In the genomic region with DNA sequence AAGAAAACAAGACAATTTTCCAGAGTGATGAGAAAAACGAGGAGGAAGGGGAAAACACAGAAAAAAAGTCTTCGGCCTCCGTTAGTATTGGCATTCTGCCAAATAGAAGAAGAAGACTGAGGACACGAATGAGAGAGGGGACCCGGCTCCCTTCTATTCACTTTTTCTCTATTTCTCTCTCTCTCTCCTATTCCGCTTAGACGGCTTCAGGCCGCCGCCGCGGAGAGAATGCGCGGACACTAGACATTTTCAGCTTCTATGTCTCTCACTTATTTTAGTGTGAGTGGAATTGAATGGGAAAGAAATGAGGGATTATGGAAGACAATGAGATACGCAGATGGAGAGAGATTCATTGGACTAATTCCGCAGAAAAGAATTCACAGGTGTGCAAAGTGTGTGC, we compare ENCODE assay signal across 8 worm cellular contexts.
TF ChIP-seq lines count a peak whose summit lies in the region.

No protein-coding gene starts in this region.

TF ChIP-seq in whole organism, L1 larva, 84 proteins besides CTCF, POLR2A, EP300 and RAD21 (continues in another document):
- no peak for TF ChIP-seq zip-4 (GFP tag; optimal IDR thresholded peaks at IDR 0.05; lab: Kevin White, UChicago)
- TF ChIP-seq lsy-2 (tag; optimal IDR thresholded peaks at IDR 0.05; lab: Kevin White, UChicago), result peak in 1 of 2 experiments; percentile 37
- TF ChIP-seq fkh-8 (tag; optimal IDR thresholded peaks at IDR 0.05; lab: Kevin White, UChicago), result peak; percentile 42
- no peak for TF ChIP-seq nhr-28 (tag; optimal IDR thresholded peaks at IDR 0.05; lab: Kevin White, UChicago)
- peak in 2 of 3 experiments; percentile 9 to 28 for TF ChIP-seq ceh-82 (tag; optimal IDR thresholded peaks at IDR 0.05; lab: Kevin White, UChicago)
- TF ChIP-seq lin-35 (GFP tag; optimal IDR thresholded peaks at IDR 0.05; lab: Kevin White, UChicago), result peak in 1 of 2 experiments; percentile 16
- TF ChIP-seq lin-14 (GFP tag; optimal IDR thresholded peaks at IDR 0.05; lab: Kevin White, UChicago), result peak; percentile 63
- no peak for TF ChIP-seq nhr-85 (tag; lab: Kevin White, UChicago)
- TF ChIP-seq C34B4.2 (tag; optimal IDR thresholded peaks at IDR 0.05; lab: Kevin White, UChicago), result no peak
- no peak for TF ChIP-seq pag-3 (tag; optimal IDR thresholded peaks at IDR 0.05; lab: Kevin White, UChicago; ENCODE audit: borderline replicate concordance, insufficient read depth)

TF ChIP-seq in whole organism, L2 larva, 48 proteins besides CTCF, POLR2A, EP300 and RAD21 (continues in another document):
- TF ChIP-seq nhr-237 (tag; optimal IDR thresholded peaks at IDR 0.05; lab: Kevin White, UChicago), result no peak
- peak in 1 of 2 experiments; percentile 22 for TF ChIP-seq lsy-2 (tag; optimal IDR thresholded peaks at IDR 0.05; lab: Kevin White, UChicago)
- peak; percentile 5 for TF ChIP-seq lin-11 (tag; optimal IDR thresholded peaks at IDR 0.05; lab: Kevin White, UChicago)
- TF ChIP-seq C34F6.9 (tag; optimal IDR thresholded peaks at IDR 0.05; lab: Kevin White, UChicago), result peak; percentile 46
- TF ChIP-seq sma-9 (GFP tag; optimal IDR thresholded peaks at IDR 0.05; lab: Kevin White, UChicago), result peak; percentile 8
- TF ChIP-seq sma-9 (tag; optimal IDR thresholded peaks at IDR 0.05; lab: Kevin White, UChicago), result no peak
- no peak for TF ChIP-seq ztf-11 (tag; optimal IDR thresholded peaks at IDR 0.05; lab: Kevin White, UChicago)
- no peak for TF ChIP-seq unc-39 (tag; optimal IDR thresholded peaks at IDR 0.05; lab: Kevin White, UChicago)
- no peak for TF ChIP-seq ztf-4 (tag; optimal IDR thresholded peaks at IDR 0.05; lab: Kevin White, UChicago)
- no peak for TF ChIP-seq blmp-1 (tag; optimal IDR thresholded peaks at IDR 0.05; lab: Kevin White, UChicago; ENCODE audit: insufficient read depth)
- TF ChIP-seq skn-1 (tag; optimal IDR thresholded peaks at IDR 0.05; lab: Kevin White, UChicago), result no peak

TF ChIP-seq in whole organism, L3 larva, 47 proteins besides CTCF, POLR2A, EP300 and RAD21 (continues in another document):
- TF ChIP-seq eor-1 (tag; optimal IDR thresholded peaks at IDR 0.05; lab: Kevin White, UChicago) (no peak), nhr-67 (tag; optimal IDR thresholded peaks at IDR 0.05; lab: Kevin White, UChicago) (no peak), lin-39 (tag; optimal IDR thresholded peaks at IDR 0.05; lab: Kevin White, UChicago) (peak; percentile 4), ceh-28 (tag; optimal IDR thresholded peaks at IDR 0.05; lab: Kevin White, UChicago) (no peak), elt-3 (tag; optimal IDR thresholded peaks at IDR 0.05; lab: Kevin White, UChicago) (no peak), nhr-76 (tag; optimal IDR thresholded peaks at IDR 0.05; lab: Kevin White, UChicago) (no peak), nhr-23 (tag; optimal IDR thresholded peaks at IDR 0.05; lab: Kevin White, UChicago) (no peak), unc-39 (tag; optimal IDR thresholded peaks at IDR 0.05; lab: Kevin White, UChicago) (no peak), lsy-12 (tag; optimal IDR thresholded peaks at IDR 0.05; lab: Kevin White, UChicago) (no peak), pha-4 (tag; optimal IDR thresholded peaks at IDR 0.05; lab: Kevin White, UChicago) (no peak), nhr-12 (tag; optimal IDR thresholded peaks at IDR 0.05; lab: Kevin White, UChicago) (no peak), aly-2 (tag; optimal IDR thresholded peaks at IDR 0.05; lab: Kevin White, UChicago) (no peak)

TF ChIP-seq in whole organism, L4 larva, 104 proteins besides CTCF, POLR2A, EP300 and RAD21 (continues in another document):
- TF ChIP-seq unc-62 (GFP tag; optimal IDR thresholded peaks at IDR 0.05 in 1 of 2; lab: Kevin White, UChicago) (no peak), unc-62 (tag; optimal IDR thresholded peaks at IDR 0.05; lab: Kevin White, UChicago) (no peak), daf-16 (GFP tag; optimal IDR thresholded peaks at IDR 0.05; lab: Kevin White, UChicago) (no peak), daf-16 (tag; optimal IDR thresholded peaks at IDR 0.05; lab: Kevin White, UChicago) (no peak), aha-1 (tag; lab: Kevin White, UChicago) (no peak), daf-8 (GFP tag; IDR thresholded peaks at IDR 0.05; lab: Robert Waterston, UW) (no peak), nhr-42 (GFP tag; IDR thresholded peaks at IDR 0.05; lab: Robert Waterston, UW) (no peak), F44E2.7 (GFP tag; IDR thresholded peaks at IDR 0.05; lab: Robert Waterston, UW) (no peak), php-3 (GFP tag; IDR thresholded peaks at IDR 0.05; lab: Robert Waterston, UW) (no peak), zfp-3 (GFP tag; conservative IDR thresholded peaks at IDR 0.05; lab: Robert Waterston, UW) (no peak), fkh-10 (GFP tag; optimal IDR thresholded peaks at IDR 0.05; lab: Kevin White, UChicago) (no peak), nhr-102 (tag; optimal IDR thresholded peaks at IDR 0.05; lab: Kevin White, UChicago) (no peak)

TF ChIP-seq in whole organism, late embryonic, 69 proteins besides CTCF, POLR2A, EP300 and RAD21:
- TF ChIP-seq ceh-31 (tag; optimal IDR thresholded peaks at IDR 0.05; lab: Kevin White, UChicago) (peak; percentile 35), unc-42 (tag; optimal IDR thresholded peaks at IDR 0.05; lab: Kevin White, UChicago) (peak; percentile 20), elt-2 (tag; optimal IDR thresholded peaks at IDR 0.05; lab: Kevin White, UChicago) (no peak)

TF ChIP-seq in whole organism, midembryonic, 9 proteins besides CTCF, POLR2A, EP300 and RAD21:
- TF ChIP-seq flt-1 (GFP tag; IDR thresholded peaks at IDR 0.05; lab: Robert Waterston, UW), result 0 out of 2 replicates have a peak, but pooled peaks have one; percentile 4
- no peak for TF ChIP-seq klf-2 (GFP tag; conservative IDR thresholded peaks at IDR 0.05; lab: Robert Waterston, UW)

TF ChIP-seq in whole organism, mixed stage, embryonic, 35 proteins besides CTCF, POLR2A, EP300 and RAD21:
- TF ChIP-seq nhr-28 (tag; optimal IDR thresholded peaks at IDR 0.05; lab: Kevin White, UChicago), result no peak
- no peak for TF ChIP-seq unc-120 (tag; optimal IDR thresholded peaks at IDR 0.05; lab: Kevin White, UChicago; ENCODE audit: poor library complexity, severe bottlenecking)
- TF ChIP-seq nhr-76 (tag; optimal IDR thresholded peaks at IDR 0.05; lab: Kevin White, UChicago), result no peak
- peak; percentile 21 for TF ChIP-seq ham-2 (GFP tag; optimal IDR thresholded peaks at IDR 0.05; lab: Kevin White, UChicago)
- peak; percentile 1 for TF ChIP-seq ces-1 (GFP tag; optimal IDR thresholded peaks at IDR 0.05; lab: Kevin White, UChicago)
- no peak for TF ChIP-seq hlh-1 (tag; optimal IDR thresholded peaks at IDR 0.05; lab: Kevin White, UChicago)
- no peak for TF ChIP-seq blmp-1 (tag; optimal IDR thresholded peaks at IDR 0.05; lab: Kevin White, UChicago)
- TF ChIP-seq tbx-8 (GFP tag; optimal IDR thresholded peaks at IDR 0.05; lab: Kevin White, UChicago), result no peak
- TF ChIP-seq mep-1 (tag; optimal IDR thresholded peaks at IDR 0.05; lab: Kevin White, UChicago), result no peak

TF ChIP-seq in whole organism, young adult, 124 proteins besides CTCF, POLR2A, EP300 and RAD21:
- TF ChIP-seq rpc-1 (optimal IDR thresholded peaks at IDR 0.05; lab: Kevin White, UChicago) (no peak), rpc-1 (tag; optimal IDR thresholded peaks at IDR 0.05; lab: Kevin White, UChicago) (no peak), repo-1 (tag; optimal IDR thresholded peaks at IDR 0.05; lab: Kevin White, UChicago) (no peak), zfh-2 (GFP tag; conservative IDR thresholded peaks at IDR 0.05; lab: Robert Waterston, UW) (0 out of 2 replicates have a peak, but pooled peaks have one; percentile 16)
